Worm (Caenorhabditis elegans) whole organism, L1 larva: ENCODE measurements around the gene mboa-1.

Experiments
- C16A3.4 ChIP-seq: fragments of 150-350 bp; optimal IDR thresholded peaks from 2 replicates; lab custom pipeline; 2014; ENCODE audit warnings: missing biosample characterization, missing genetic modification characterization
- Y116A8C.19 ChIP-seq: sonication (generic microtip); optimal IDR thresholded peaks from 2 replicates; lab custom pipeline; 2016; ENCODE audit warnings: missing compliant biosample characterization, missing genetic modification characterization, borderline replicate concordance
- ces-1 ChIP-seq: fragments of 150-350 bp; optimal IDR thresholded peaks from 2 replicates; lab custom pipeline; 2014; ENCODE audit warnings: missing biosample characterization, missing genetic modification reagents, missing genetic modification characterization
- efl-1 ChIP-seq, 4 experiments: fragments of 150-350 bp; optimal IDR thresholded peaks in 3 of 4; peaks in 1 of 4; 1 replicate in 1 of 4; 2 replicates in 3 of 4; lab custom pipeline; 2014; ENCODE audit warnings: missing biosample characterization in 2 of 4, missing genetic modification characterization in 2 of 4, missing genetic modification reagents in 2 of 4
- lin-35 ChIP-seq, 2 experiments: fragments of 150-350 bp; optimal IDR thresholded peaks; 2 replicates each; lab custom pipeline; 2014; ENCODE audit warnings: missing biosample characterization in 2 of 2, missing genetic modification characterization in 2 of 2, missing genetic modification reagents in 2 of 2
- nhr-12 ChIP-seq: sonication (generic microtip); optimal IDR thresholded peaks from 2 replicates; lab custom pipeline; 2017; ENCODE audit warnings: missing biosample characterization, missing genetic modification characterization
- nhr-20 ChIP-seq: sonication (generic microtip); optimal IDR thresholded peaks from 2 replicates; lab custom pipeline; 2016; ENCODE audit warnings: mild to moderate bottlenecking, missing genetic modification characterization, missing compliant biosample characterization
- nhr-77 ChIP-seq: fragments of 150-350 bp; optimal IDR thresholded peaks from 2 replicates; lab custom pipeline; 2014; ENCODE audit warnings: missing biosample characterization, missing genetic modification characterization
- snu-23 ChIP-seq: sonication (generic microtip); optimal IDR thresholded peaks from 2 replicates; lab custom pipeline; 2016; ENCODE audit warnings: missing genetic modification characterization, missing compliant biosample characterization
- zip-4 ChIP-seq: fragments of 200-800 bp; sonication (Bioruptor generic); optimal IDR thresholded peaks from 2 replicates; lab custom pipeline; 2018; ENCODE audit warnings: mild to moderate bottlenecking, missing genetic modification characterization, moderate library complexity, missing compliant biosample characterization

mboa-1 gene

DNA sequence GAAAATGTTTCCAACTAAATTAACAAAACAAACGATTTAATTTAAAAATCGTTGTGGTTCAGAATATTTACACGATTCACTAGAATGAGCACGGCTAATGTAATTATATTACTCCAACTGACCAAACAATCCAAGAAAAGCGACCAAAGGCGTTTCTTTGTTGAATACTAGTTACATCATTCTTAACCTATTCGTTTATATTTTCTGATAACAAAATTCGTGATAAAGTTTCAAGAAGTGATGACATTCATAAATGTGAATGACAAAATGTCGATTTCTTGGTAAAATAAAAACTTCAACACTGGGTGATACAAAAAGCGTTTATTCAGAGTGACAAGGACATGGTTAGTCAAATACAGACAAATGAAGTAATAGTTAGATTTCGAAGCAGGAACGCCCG, 45.9 kb downstream of the mboa-1 start, which contains the start of gene C30F2.4:
Gene C30F2.4, minus strand, starts transcription at position 101 of the 400 bp plus-strand sequence.
- TF ChIP-seq nhr-20 (tag; lab: Kevin White, UChicago) (no peak), efl-1 (optimal IDR thresholded peaks at IDR 0.05; lab: Kevin White, UChicago) (no peak), efl-1 (GFP tag; optimal IDR thresholded peaks at IDR 0.05 in 1 of 2; lab: Kevin White, UChicago) (peak in 1 of 2 experiments; percentile 65), lin-35 (GFP tag; optimal IDR thresholded peaks at IDR 0.05; lab: Kevin White, UChicago) (no peak), snu-23 (GFP tag; lab: Kevin White, UChicago) (no peak), C16A3.4 (no peak), nhr-12 (no peak)
- TF ChIP-seq, all 84 proteins: peak for 1

DNA sequence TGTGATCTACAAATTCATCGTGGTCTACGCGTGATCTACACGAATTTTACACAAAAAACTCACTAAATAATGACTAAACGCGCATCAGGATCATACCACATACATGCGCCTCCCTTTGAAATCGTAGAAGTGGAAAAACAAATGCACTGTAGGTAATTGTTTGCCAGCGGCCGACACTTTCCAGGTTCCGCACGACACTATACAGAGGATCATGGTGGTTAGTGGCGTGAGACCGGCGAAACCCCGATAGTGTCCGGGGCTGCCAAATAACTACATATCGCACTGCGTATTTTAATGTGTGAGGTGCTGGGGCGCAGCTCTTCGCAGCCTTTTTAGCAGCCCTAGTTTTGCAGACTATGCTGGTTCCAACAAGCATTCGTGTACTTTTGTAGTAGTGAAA, 48.1 kb downstream of the mboa-1 start:
- no peak for TF ChIP-seq efl-1 (optimal IDR thresholded peaks at IDR 0.05; lab: Kevin White, UChicago)
- peak in 1 of 2 experiments; percentile 0 for TF ChIP-seq efl-1 (GFP tag; optimal IDR thresholded peaks at IDR 0.05 in 1 of 2; lab: Kevin White, UChicago)
- no peak for TF ChIP-seq ces-1 (GFP tag; lab: Kevin White, UChicago)

DNA sequence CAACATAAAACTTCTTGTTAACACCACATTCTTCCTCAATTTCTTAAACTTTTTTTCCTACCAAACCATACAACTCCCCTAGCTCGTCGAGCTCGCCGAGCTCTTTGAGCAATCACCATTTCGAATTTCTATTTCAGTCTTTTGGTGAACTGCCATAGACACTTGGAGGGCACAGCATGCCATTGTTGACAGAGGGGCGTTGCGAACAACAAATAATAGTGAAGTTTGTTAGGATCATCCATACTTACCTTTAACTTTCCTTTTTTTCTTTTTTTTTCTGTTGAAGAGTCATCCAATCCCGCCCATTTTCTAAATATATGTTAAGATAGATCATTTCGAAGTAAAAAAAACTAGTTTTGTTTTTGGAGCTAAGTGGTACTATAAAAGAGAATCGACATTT, 51.4 kb downstream of the mboa-1 start, which contains the start of gene idpp-14:
Gene idpp-14, plus strand, starts transcription at position 324 of the 400 bp plus-strand sequence.
- no peak for TF ChIP-seq zip-4 (GFP tag; lab: Kevin White, UChicago)
- peak; percentile 12 for TF ChIP-seq nhr-77 (tag; lab: Kevin White, UChicago)
- no peak for TF ChIP-seq Y116A8C.19 (tag; lab: Kevin White, UChicago)
